Worm (Caenorhabditis elegans) whole organism, L4/young adult: ENCODE measurements around the gene C26E1.2.

ENCODE experiments used
- W03F9.2 ChIP-seq: fragments of 150-350 bp; optimal IDR thresholded peaks from 2 replicates; lab custom pipeline; 2014; ENCODE audit warnings: missing biosample characterization, missing genetic modification characterization
- dao-5 ChIP-seq: sonication (generic microtip); optimal IDR thresholded peaks from 2 replicates; lab custom pipeline; 2016; ENCODE audit warnings: missing genotype, missing genetic modification characterization, moderate library complexity, missing compliant biosample characterization

- TF ChIP-seq dao-5 = no peak
- no peak for TF ChIP-seq W03F9.2 (tag; lab: Kevin White, UChicago)
Measured at ce11 chrV:13273302-13273701, 31.6 kb upstream of the C26E1.2 start.
